Worm (Caenorhabditis elegans) whole organism, L4/young adult: Measurements from ENCODE around the gene srd-21.

Experiments used
- W03F9.2 ChIP-seq: fragments of 150-350 bp; optimal IDR thresholded peaks from 2 replicates; lab custom pipeline; 2014; ENCODE audit warnings: missing biosample characterization, missing genetic modification characterization
- dao-5 ChIP-seq: sonication (generic microtip); optimal IDR thresholded peaks from 2 replicates; lab custom pipeline; 2016; ENCODE audit warnings: missing genotype, missing genetic modification characterization, moderate library complexity, missing compliant biosample characterization

- TF ChIP-seq dao-5 (tag; lab: Kevin White, UChicago) = no peak
- no peak for TF ChIP-seq W03F9.2 (tag; lab: Kevin White, UChicago)
Observed at ce11 chrV:16595140-16595791, 34.4 kb upstream of the srd-21 start, which contains the start of gene cpl-1.
